Fruit fly (Drosophila melanogaster) whole organism: ENCODE results near the gene CG7382.

Experiments used
- CG8478 ChIP-seq: fragments of >200 bp; optimal IDR thresholded peaks from 2 replicates; lab custom pipeline; 2018; ENCODE audit warnings: inconsistent platforms
- Dll ChIP-seq: fragments of >200 bp; optimal IDR thresholded peaks from 2 replicates; lab custom pipeline; 2017
- EcR ChIP-seq, 2 experiments: fragments of >200 bp; optimal IDR thresholded peaks; 2 replicates each; lab custom pipeline; 2017; ENCODE audit warnings: missing biosample characterization in 2 of 2, missing genetic modification characterization in 2 of 2, missing genetic modification reagents in 2 of 2
- pan ChIP-seq: fragments of >200 bp; optimal IDR thresholded peaks from 2 replicates; lab custom pipeline; 2017
- psq ChIP-seq: fragments of >200 bp; optimal IDR thresholded peaks from 2 replicates; lab custom pipeline; 2017
- usp ChIP-seq: fragments of >200 bp; optimal IDR thresholded peaks from 2 replicates; lab custom pipeline; 2017; ENCODE audit warnings: missing biosample characterization, missing genetic modification characterization, mixed read lengths

The CG7382 gene

DNA sequence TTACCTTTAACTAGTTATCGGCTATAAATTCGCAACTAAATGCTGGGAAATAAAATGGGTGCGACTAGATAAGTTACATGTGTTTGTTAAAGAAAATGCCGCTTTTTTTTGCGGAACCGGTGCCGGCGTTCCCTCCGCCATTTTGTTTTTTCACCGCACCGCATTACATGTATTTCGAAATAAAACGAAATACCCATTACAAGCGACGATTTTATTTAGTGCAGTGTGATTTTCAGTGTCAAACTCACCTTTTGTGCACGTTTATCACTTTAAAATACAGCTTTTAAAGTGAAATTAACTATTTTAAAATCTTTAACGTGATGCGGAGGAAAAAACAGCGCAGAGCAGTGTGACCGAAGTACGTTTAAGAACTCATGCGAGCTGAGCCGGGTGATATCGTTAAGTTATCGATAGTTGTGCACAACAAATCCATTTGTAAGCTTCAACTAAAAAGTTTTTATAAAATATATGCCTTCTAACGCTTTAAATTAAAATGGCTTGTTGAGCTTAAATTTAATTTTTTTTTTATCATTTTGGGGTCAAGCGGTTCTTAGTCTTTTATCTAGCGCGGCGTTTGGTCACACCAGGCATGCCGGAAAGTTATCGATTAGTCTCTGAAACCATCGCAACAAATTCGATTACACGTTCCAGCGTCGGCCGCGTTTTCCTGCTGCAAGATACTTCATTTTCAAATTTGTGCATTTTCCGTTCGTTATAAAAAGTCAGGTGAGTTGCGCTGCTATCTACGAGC lies 22.4 kb upstream of the CG7382 start, which contains the start of the genes Hel25E and Lam:
TSS of gene Hel25E (minus strand) at position 380 of the 751 bp plus-strand sequence.
TSS of gene Lam (plus strand) at position 546 of the 751 bp plus-strand sequence.
- TF ChIP-seq usp (GFP tag; lab: Kevin White, UChicago) (no peak), EcR (GFP tag; optimal IDR thresholded peaks at IDR 0.05; lab: Kevin White, UChicago) (no peak), Dll (lab: Kevin White, UChicago) (no peak), CG8478 (lab: Kevin White, UChicago) (no peak), psq (no peak), pan (no peak)

dm6 chr2L:5539034-5539433 lies 19.3 kb upstream of the CG7382 start, which contains the start of gene CG14015:
CG14015 (minus strand) TSS chr2L:5539196.
- TF ChIP-seq Dll (lab: Kevin White, UChicago) (no peak), CG8478 (lab: Kevin White, UChicago) (no peak), usp (GFP tag; lab: Kevin White, UChicago) (no peak), EcR (GFP tag; optimal IDR thresholded peaks at IDR 0.05; lab: Kevin White, UChicago) (no peak)

DNA sequence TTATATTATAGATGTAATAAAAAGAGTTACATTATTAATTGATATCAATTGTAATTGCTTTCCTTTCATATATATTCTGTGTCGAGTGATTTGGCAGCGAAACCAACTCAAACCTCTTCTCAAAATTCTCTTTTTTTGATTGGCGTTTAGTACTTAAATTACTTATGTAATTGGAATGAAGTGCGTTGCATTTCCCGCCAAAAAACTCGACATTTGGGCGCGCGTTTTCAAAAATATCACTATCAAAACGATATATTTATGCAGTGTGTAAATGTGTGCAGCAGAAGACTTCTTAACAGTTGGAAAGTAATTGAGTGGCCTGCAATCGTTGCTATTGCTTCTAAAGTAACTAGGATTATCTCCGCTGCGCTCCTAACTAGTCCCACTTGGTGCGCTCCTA lies 17.4 kb upstream of the CG7382 start:
- TF ChIP-seq Dll (lab: Kevin White, UChicago) (no peak), CG8478 (lab: Kevin White, UChicago) (no peak), EcR (GFP tag; optimal IDR thresholded peaks at IDR 0.05; lab: Kevin White, UChicago) (no peak), psq (no peak), usp (GFP tag; lab: Kevin White, UChicago) (no peak), pan (no peak)

DNA sequence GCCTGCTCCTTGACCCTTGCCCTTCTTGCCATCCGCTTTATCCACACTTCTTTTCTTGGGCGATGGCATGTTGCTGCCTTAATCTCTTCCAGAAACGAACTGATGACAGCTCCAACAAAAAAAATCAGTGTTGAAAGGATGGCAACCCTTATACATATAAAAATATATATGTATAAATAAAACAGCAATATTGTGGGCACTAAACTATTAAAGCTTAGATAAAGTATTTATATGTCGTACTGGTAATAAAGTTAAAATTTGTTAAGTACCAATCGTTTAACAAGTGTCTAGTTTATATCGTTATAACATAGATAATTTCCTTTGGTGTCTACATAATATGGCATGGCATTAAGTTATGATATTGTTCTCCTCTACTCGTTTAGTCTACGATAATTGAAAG lies 17.0 kb upstream of the CG7382 start, which contains the start of gene tomb:
TSS of gene tomb (minus strand) at position 101 of the 400 bp plus-strand sequence.
- TF ChIP-seq psq: no peak
- TF ChIP-seq CG8478 (lab: Kevin White, UChicago): no peak
- no peak for TF ChIP-seq EcR (GFP tag; optimal IDR thresholded peaks at IDR 0.05; lab: Kevin White, UChicago)
- TF ChIP-seq Dll (lab: Kevin White, UChicago): no peak
- TF ChIP-seq pan: no peak
- no peak for TF ChIP-seq usp (GFP tag; lab: Kevin White, UChicago)

dm6 chr2L:5532061-5532460 lies 12.4 kb upstream of the CG7382 start, which contains the start of gene Coq6:
Coq6 (minus strand) TSS chr2L:5532223.
- TF ChIP-seq usp (GFP tag; lab: Kevin White, UChicago): no peak
- no peak for TF ChIP-seq EcR (GFP tag; optimal IDR thresholded peaks at IDR 0.05; lab: Kevin White, UChicago)
- TF ChIP-seq pan: no peak

DNA sequence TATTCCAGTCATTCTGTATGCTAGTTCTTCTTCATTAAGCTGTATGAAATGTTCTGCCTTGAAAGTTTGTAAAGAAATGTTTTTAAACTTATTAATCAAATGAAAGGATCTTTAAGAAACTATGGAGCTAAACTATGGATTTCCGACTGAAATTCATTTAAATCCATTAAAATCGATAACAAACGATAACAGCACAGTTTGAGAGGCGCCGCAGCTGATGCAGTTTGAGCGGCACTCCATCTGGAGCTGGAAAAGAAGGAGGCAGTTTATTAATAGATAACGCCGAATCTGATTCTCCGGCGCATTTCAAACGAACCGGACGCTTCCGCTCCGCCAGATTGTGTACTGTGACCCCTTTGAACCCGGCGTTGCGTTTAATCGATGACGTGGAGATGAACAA lies 8.2 kb upstream of the CG7382 start, which contains the start of gene CG31915:
TSS of gene CG31915 (plus strand) at position 263 of the 400 bp plus-strand sequence.
- no peak for TF ChIP-seq psq
- TF ChIP-seq EcR (GFP tag; optimal IDR thresholded peaks at IDR 0.05; lab: Kevin White, UChicago): no peak

DNA sequence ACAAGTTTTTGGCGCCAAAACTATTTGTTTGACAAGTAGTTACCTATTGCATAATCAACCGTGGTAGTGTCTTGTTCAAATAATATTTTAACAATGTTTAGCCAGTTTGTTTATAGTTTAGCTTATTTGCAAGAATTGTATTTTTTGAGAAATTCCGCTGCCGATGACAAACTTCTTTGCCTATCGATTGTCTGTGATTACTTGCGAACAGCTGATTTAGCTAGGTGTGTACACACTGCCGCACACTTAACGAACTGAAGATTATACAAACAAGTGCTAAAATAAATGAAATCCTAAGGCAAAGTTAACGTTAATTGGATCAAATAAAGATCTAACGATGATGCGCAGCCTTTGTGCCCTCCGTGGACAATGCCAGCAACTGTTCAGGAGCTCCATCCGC lies 7.0 kb upstream of the CG7382 start, which contains the start of gene Cox11:
TSS of gene Cox11 (plus strand) at position 220 of the 400 bp plus-strand sequence.
- TF ChIP-seq EcR (GFP tag; optimal IDR thresholded peaks at IDR 0.05; lab: Kevin White, UChicago) (no peak), pan (no peak), CG8478 (lab: Kevin White, UChicago) (no peak), Dll (lab: Kevin White, UChicago) (no peak), usp (GFP tag; lab: Kevin White, UChicago) (no peak), psq (no peak)

DNA sequence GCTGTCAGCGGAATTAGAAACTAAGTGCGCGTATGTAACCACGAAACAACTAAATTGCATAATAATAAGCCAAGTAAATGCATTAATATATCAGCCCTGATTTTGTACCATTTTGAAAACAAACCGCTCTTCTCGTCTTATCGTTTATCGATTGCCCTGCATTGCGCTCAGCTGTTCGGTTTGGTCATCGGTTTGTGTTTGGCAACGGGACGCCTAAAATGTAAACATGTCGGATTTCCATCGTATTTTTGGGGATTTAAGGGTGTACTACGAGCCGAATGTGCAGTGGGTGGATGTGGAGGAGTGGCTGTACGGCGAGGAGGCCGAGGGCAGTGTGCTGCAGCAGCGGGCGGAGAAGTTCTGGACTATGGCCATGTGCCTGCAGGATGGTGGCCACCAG lies 6.0 kb upstream of the CG7382 start, which contains the start of gene Cap-D3:
TSS of gene Cap-D3 (plus strand) at position 183 of the 400 bp plus-strand sequence.
- no peak for TF ChIP-seq usp (GFP tag; lab: Kevin White, UChicago)
- TF ChIP-seq EcR (GFP tag; optimal IDR thresholded peaks at IDR 0.05; lab: Kevin White, UChicago): no peak
- TF ChIP-seq pan: no peak
- no peak for TF ChIP-seq CG8478 (lab: Kevin White, UChicago)
- no peak for TF ChIP-seq psq
- no peak for TF ChIP-seq Dll (lab: Kevin White, UChicago)

DNA sequence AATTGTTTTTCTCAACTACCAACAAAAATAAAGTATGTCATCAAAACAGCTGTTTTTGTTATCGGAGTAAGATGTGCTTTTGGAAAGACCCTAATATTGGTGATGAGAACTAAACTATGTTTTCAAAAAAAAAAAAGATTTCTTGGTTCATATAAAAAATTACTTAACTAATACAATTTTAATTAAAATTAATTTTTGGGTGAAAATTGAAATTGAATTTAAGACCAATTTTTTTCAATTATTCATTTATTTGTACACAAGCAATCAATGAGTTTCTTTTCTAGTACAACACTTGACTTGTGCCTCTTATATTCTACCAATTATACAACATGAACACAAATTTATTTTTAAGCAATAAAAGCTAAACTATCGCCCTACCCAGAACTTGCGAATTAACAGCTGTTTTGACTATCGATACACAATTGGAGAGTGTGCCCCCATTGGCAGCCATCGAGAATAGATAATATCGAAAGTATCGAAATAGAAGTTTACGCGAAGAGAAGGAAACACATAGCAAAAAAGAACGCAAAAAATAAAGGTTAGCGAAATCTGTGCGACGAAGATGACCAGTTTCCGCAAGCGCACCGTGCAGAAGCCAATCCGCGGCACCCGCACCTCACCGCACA lies 4.3 kb upstream of the CG7382 start, which contains the start of the genes Vps52 and Elp4:
TSS of gene Vps52 (minus strand) at position 51 of the 626 bp plus-strand sequence.
TSS of gene Elp4 (plus strand) at position 292 of the 626 bp plus-strand sequence.
- TF ChIP-seq pan (no peak), CG8478 (lab: Kevin White, UChicago) (no peak), Dll (lab: Kevin White, UChicago) (no peak), usp (GFP tag; lab: Kevin White, UChicago) (no peak), psq (no peak), EcR (GFP tag; optimal IDR thresholded peaks at IDR 0.05; lab: Kevin White, UChicago) (no peak)

- TF ChIP-seq CG8478 (lab: Kevin White, UChicago) (no peak), usp (GFP tag; lab: Kevin White, UChicago) (no peak), Dll (lab: Kevin White, UChicago) (no peak), pan (no peak), EcR (GFP tag; optimal IDR thresholded peaks at IDR 0.05; lab: Kevin White, UChicago) (no peak), psq (no peak)
These were observed 1.1 kb upstream of the CG7382 start for dm6 chr2L:5520757-5521156.

DNA sequence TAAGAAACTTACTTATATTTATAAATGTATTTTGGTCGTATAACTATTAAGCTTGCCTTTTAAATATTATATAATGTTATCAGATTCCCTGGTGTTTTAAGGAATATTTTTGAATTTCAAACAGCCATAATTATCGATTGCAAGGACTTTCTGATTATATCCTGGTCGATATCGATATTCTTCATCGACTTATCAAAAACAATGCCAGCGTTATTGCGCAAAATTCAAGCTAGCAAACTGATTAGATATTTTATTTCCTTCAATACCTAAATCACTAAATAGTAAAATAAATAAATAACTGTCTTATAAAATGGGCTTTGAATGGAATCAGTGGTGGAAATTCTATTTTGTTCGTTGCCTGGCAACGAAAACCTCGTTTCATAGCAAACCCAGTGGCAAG lies 2.3 kb downstream of the CG7382 start, which contains the start of gene CG14020:
TSS of gene CG14020 (plus strand) at position 345 of the 400 bp plus-strand sequence.
- TF ChIP-seq EcR (GFP tag; optimal IDR thresholded peaks at IDR 0.05; lab: Kevin White, UChicago) (no peak), psq (no peak), usp (GFP tag; lab: Kevin White, UChicago) (no peak), CG8478 (lab: Kevin White, UChicago) (no peak), Dll (lab: Kevin White, UChicago) (no peak), pan (no peak)
